Fruit fly (Drosophila melanogaster) whole organism: ENCODE measurements around the gene Gprk2.

ENCODE experiments used
- CG8478 ChIP-seq: fragments of >200 bp; optimal IDR thresholded peaks from 2 replicates; lab custom pipeline; 2018; ENCODE audit warnings: inconsistent platforms
- Dll ChIP-seq: fragments of >200 bp; optimal IDR thresholded peaks from 2 replicates; lab custom pipeline; 2017
- EcR ChIP-seq, 2 experiments: fragments of >200 bp; optimal IDR thresholded peaks; 2 replicates each; lab custom pipeline; 2017; ENCODE audit warnings: missing biosample characterization in 2 of 2, missing genetic modification characterization in 2 of 2, missing genetic modification reagents in 2 of 2
- pan ChIP-seq: fragments of >200 bp; optimal IDR thresholded peaks from 2 replicates; lab custom pipeline; 2017
- psq ChIP-seq: fragments of >200 bp; optimal IDR thresholded peaks from 2 replicates; lab custom pipeline; 2017
- usp ChIP-seq: fragments of >200 bp; optimal IDR thresholded peaks from 2 replicates; lab custom pipeline; 2017; ENCODE audit warnings: missing biosample characterization, missing genetic modification characterization, mixed read lengths

Gprk2 gene

DNA sequence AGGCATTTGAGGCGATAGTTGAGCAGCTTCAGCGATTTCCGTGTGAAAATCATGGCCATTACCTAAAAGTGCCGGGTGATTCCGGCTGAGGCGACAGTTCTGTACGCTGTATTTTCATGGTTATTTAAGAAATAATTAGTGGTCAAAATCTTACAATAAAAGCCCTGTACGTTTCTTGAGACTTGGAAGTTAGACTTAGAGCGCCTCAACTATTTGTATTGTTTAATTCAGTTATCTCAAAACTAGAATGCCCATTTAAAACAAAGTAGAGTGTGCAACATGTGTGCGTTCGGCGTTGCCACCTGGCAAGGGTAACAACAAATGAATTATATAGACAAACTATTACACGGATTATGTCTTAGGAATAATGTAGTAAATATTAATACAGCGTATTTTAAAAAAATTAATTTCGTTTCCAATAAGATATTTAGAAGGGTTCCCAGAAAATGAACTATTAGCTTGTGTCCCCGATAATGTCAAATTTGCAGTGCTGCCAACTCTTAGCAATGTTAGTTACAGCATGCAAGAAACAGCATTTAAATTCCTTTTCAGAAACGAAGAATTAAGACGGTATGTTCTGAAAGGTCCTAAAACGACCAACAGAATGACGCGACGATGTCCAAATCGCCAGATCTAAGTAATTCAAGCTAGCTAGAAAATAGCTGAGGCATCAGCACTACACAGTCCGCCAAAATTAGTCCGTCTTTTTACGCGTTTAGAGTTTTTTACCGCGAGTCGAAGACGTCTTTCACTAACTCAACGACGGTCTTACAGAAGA lies at the start of gene Gprk2:
Gene Gprk2, plus strand, starts transcription at position 747 of the 778 bp plus-strand sequence.
- TF ChIP-seq usp (no peak), CG8478 (lab: Kevin White, UChicago) (no peak), psq (lab: Kevin White, UChicago) (no peak), pan (no peak), EcR (GFP tag; optimal IDR thresholded peaks at IDR 0.05; lab: Kevin White, UChicago) (no peak), Dll (lab: Kevin White, UChicago) (no peak)

DNA sequence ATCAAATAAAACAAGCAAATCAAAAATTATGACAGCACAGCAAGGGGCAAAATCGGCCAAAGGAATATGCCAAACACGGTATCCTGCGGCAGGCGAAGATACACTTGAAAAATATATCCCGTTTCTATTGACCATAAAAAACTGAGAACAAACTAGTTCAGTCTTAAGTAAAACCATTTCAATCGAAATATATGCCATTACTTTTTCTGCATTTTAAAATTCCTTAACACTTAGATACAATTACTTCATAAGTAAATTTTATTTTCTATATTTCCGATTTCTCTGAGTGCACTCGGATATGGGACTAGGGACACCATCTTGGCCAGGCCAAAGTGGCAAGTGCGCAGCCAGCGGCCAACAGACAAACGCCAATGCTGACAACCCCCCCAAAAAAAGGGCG lies 41.4 kb upstream of the Gprk2 start:
- TF ChIP-seq psq (lab: Kevin White, UChicago) (no peak), usp (no peak), EcR (GFP tag; optimal IDR thresholded peaks at IDR 0.05; lab: Kevin White, UChicago) (no peak), Dll (lab: Kevin White, UChicago) (no peak), CG8478 (lab: Kevin White, UChicago) (no peak)

DNA sequence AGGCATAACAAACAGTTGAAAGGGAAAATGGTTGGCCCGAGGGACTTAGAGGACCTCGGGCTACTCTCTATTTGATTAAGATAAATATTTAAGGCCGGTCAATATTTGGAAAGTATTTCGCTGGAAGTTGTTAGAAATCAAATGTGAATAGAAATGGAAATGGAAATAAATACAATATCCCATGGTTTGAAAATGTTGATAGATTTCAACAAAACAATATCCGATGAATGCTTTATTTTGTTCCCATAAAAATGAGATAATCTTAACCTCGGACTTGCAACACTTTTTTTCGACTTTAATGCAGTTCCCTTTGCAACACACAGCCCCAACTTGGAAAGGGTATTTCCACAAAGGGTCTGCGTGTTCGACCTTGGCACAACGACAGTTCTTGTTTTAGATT lies 36.0 kb upstream of the Gprk2 start:
- TF ChIP-seq psq (lab: Kevin White, UChicago), result no peak
- no peak for TF ChIP-seq usp
- no peak for TF ChIP-seq EcR (GFP tag; optimal IDR thresholded peaks at IDR 0.05; lab: Kevin White, UChicago)
- TF ChIP-seq pan, result no peak
- TF ChIP-seq Dll (lab: Kevin White, UChicago), result no peak
- TF ChIP-seq CG8478 (lab: Kevin White, UChicago), result no peak

DNA sequence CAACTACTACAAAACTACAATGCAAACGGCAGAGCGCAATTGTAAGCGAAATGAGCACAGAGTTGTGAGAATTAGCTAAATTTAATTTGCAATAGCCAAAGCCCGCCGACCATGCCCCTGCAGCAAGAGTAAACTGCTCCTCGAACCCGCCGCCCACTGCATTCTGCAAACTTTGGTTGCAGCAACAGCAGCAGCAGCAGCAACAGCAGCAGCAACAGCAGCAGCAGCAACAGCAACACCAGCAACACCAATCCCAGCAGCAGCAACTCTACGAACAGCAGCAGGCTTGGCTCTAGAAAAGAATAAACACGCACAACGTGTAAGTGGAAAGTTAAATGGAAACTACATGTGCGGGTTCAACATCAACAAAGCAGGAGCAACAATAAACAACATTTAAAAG lies 34.8 kb upstream of the Gprk2 start:
- TF ChIP-seq Dll (lab: Kevin White, UChicago) (no peak), psq (lab: Kevin White, UChicago) (no peak), pan (no peak), CG8478 (lab: Kevin White, UChicago) (no peak), EcR (GFP tag; optimal IDR thresholded peaks at IDR 0.05; lab: Kevin White, UChicago) (no peak), usp (no peak)

DNA sequence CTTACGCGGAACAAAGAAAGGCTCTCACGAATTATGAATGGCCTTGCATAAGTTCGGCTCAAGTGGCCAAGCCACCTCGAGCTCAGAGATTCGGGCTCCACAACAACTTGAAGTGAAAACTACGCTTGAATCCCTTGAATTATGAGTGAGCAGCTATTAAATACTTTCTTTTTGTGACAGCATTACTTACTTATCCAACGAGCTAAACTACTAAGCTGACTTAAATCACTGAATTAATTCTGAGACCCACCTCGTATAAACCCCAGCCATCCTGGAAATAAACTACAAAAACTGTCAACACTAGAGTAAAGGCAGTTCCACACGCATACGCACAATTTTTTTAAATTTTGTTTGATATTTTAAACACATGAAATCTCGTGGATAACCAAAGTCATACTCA lies 32.9 kb upstream of the Gprk2 start, which contains the start of gene gskt:
Gene gskt, plus strand, starts transcription at position 301 of the 400 bp plus-strand sequence.
- TF ChIP-seq EcR (GFP tag; optimal IDR thresholded peaks at IDR 0.05; lab: Kevin White, UChicago), result no peak
- no peak for TF ChIP-seq psq (lab: Kevin White, UChicago)
- TF ChIP-seq CG8478 (lab: Kevin White, UChicago), result no peak
- TF ChIP-seq Dll (lab: Kevin White, UChicago), result no peak
- TF ChIP-seq usp, result no peak
- no peak for TF ChIP-seq pan

DNA sequence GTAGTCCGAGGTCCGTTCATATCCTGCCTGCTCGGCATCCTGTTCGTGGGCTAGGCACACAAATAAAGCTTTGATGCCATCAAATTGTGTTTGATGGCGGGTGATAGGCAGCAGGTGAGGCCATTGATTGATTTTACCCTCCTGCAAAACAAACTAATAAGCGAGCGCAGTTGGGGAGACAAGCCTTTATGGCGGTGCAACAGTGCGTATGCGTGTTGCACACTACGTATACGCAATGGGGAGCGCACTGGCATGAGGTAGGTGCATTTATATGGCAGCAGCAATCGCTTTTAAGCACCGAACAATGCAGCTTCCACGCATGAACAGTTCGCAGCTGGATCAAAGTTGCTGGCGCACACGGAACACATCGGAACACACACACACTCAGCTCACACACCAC lies 24.6 kb upstream of the Gprk2 start:
- TF ChIP-seq psq (lab: Kevin White, UChicago), result no peak
- no peak for TF ChIP-seq EcR (GFP tag; optimal IDR thresholded peaks at IDR 0.05; lab: Kevin White, UChicago)
- TF ChIP-seq pan, result no peak
- TF ChIP-seq CG8478 (lab: Kevin White, UChicago), result no peak
- TF ChIP-seq usp, result no peak
- TF ChIP-seq Dll (lab: Kevin White, UChicago), result no peak

DNA sequence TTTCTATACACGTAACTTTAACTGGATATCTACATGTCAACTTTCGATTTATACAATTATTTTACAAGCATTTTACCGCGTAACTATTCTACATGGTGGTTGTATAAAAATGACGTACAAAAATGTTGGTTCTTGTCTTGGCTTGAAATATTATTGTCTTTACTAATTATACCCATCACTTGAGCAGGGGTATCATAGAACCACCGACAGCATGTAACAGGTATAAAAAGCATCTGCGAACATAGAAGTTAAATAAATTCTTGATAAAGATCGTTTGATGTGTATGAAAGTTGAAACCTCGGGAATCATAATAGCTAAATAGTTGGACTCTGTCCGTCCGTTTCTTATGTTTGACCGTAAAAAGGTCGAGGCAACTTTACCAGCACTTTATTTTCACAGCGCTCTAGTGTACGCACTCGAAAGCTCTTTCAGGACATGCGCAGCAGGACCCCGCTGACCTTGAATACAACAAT lies 23.8 kb upstream of the Gprk2 start:
- TF ChIP-seq pan (peak; percentile 88), EcR (GFP tag; optimal IDR thresholded peaks at IDR 0.05; lab: Kevin White, UChicago) (no peak)

DNA sequence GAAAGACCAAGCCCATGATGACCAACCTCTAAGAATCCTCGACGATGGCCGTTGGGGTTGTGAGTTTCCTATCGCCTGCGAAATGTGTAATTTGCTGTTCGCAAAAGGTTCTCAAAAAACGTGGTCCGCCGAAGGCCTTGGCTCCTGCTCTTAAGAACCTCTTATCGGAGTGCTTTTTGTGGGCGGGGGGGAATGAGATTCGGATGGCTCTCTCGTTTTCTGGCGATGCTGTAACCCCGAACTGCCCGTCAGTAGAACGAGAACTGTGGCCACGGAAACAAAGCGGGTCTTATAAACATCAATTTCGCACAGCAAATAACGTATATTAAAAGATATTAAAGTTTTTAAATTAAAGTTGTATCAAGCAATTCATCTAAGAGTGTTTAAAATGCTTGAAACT lies 23.2 kb upstream of the Gprk2 start, which contains the start of gene CG1607:
Gene CG1607, plus strand, starts transcription at position 249 of the 400 bp plus-strand sequence.
- TF ChIP-seq Dll (lab: Kevin White, UChicago) (peak; percentile 41), pan (no peak)

DNA sequence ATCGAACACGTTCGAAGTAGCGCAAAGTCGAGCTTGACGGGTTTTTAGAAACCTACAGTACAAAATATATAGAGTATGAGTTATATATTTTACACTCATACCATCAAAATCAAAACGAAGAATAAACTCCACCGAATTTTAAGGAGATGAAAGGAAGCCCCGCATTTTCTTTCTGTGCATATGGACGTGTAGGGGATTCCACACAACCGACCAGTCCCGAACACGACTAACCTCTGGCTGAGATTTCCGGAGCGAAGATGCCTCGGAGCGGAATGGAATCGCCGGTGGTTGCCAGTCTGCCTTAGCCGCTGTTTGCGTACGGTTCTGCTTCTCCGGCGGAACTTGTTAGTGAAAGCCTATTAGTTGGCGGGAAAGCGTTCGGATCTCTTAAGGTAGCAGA lies 20.9 kb upstream of the Gprk2 start:
- TF ChIP-seq psq (lab: Kevin White, UChicago) (no peak), Dll (lab: Kevin White, UChicago) (no peak), EcR (GFP tag; optimal IDR thresholded peaks at IDR 0.05; lab: Kevin White, UChicago) (no peak), pan (no peak), usp (no peak), CG8478 (lab: Kevin White, UChicago) (no peak)

DNA sequence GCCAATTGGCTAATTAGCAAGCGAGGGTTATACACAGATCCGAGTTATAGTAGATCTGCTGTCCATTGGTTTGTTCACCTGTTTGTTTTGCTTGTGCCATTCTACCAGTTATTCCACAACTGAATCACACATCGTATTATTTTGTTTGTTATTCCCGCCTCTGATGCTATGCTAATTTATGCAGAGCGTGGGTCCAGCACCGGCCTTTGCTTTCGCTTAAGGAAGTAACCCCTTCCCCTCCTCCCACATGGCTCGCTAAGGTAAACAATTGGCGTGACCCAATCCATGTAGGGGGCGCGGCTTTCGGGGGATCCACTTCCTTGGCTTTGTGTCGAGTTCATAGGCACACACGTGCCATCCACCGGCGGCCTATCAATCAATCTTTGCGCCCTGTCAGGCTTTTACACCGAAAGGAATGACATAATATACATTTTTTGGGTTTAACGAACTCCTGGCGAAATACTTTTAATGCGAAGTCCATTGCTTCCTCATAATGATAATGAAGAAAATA lies 19.2 kb upstream of the Gprk2 start:
- TF ChIP-seq EcR (GFP tag; optimal IDR thresholded peaks at IDR 0.05; lab: Kevin White, UChicago), result no peak
- TF ChIP-seq usp, result no peak
- no peak for TF ChIP-seq CG8478 (lab: Kevin White, UChicago)
- TF ChIP-seq Dll (lab: Kevin White, UChicago), result no peak
- TF ChIP-seq pan, result no peak
- no peak for TF ChIP-seq psq (lab: Kevin White, UChicago)

DNA sequence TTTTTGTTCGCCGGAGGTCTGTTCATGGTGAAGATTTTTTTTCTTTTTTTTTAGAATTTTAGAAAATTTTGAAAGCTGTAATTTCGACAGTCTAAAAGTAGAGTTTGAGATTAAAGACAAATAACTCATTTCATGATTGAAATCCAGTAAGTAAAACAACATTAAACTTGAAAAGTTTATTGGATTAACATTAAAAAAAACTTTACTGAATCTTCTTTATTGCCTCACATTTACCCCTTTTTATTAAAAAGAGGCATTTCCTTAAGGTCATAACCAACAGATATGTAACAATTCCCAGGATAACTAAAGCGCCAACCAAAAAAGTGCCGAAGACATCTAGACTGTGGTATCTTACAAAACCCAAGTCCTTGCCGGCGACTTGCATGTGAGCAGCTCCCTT lies 11.6 kb upstream of the Gprk2 start, which contains the start of gene CG31204:
Gene CG31204, minus strand, starts transcription at position 101 of the 400 bp plus-strand sequence.
- TF ChIP-seq CG8478 (lab: Kevin White, UChicago) (no peak), usp (no peak), psq (lab: Kevin White, UChicago) (no peak), EcR (GFP tag; optimal IDR thresholded peaks at IDR 0.05; lab: Kevin White, UChicago) (no peak), Dll (lab: Kevin White, UChicago) (no peak), pan (no peak)

DNA sequence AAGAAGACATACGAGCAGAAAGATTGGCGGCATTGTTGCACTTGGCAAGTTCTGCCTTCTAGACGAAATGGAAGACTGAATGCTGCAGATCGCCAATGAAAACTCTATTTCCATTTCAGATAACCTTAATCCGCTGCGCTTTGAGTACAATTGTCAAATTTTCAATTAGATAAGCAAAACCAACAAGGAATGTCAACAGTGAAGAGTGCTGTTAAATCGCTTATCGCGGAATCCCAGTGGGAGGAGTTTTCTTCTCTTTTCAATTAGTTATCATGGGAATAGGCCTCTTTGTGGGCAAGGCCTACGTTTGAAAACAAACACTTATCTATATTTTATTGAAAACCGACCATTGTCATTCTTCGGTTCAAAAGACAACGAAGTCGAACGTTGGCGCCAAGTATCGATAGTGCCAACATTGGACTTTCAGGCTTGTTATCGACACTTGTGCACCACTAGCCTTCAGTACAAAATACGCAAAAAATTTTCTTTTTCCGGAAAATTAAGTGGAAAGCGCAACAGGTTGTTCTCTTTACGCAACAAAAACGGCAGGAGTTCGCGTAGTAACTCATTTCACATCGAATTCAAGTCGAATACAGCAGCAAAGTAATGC lies 9.7 kb upstream of the Gprk2 start, which contains the start of the genes Ugt35D1 and Gcn2:
Gene Ugt35D1, minus strand, starts transcription at position 83 of the 610 bp plus-strand sequence.
Gene Gcn2, plus strand, starts transcription at position 439 of the 610 bp plus-strand sequence.
- TF ChIP-seq usp (no peak), CG8478 (lab: Kevin White, UChicago) (no peak), psq (lab: Kevin White, UChicago) (no peak), Dll (lab: Kevin White, UChicago) (no peak), pan (no peak)
